Fruit fly (Drosophila melanogaster) whole organism, embryonic: ENCODE data around the gene CG6733.
A peak's percentile ranks its signal among the peaks of the same experiment; 100 is the strongest.

Experiments
- Abd-B ChIP-seq: fragments of 200-800 bp; sonication (Bioruptor generic); optimal IDR thresholded peaks from 2 replicates; lab custom pipeline; 2018; ENCODE audit warnings: missing biosample characterization, mild to moderate bottlenecking, missing genetic modification characterization, moderate library complexity
- Ada2b ChIP-seq: fragments of 200-800 bp; sonication (Bioruptor generic); IDR thresholded peaks from 2 replicates; pipeline ENCODE4 v1.3.6; 2022; ENCODE audit warnings: missing biosample characterization, missing genetic modification characterization
- Bteb2 ChIP-seq: fragments of 200-800 bp; sonication (Bioruptor generic); optimal IDR thresholded peaks from 2 replicates; lab custom pipeline; 2016; ENCODE audit warnings: missing biosample characterization, missing genetic modification characterization
- CG12071 ChIP-seq: fragments of 200-800 bp; sonication (Bioruptor generic); optimal IDR thresholded peaks from 3 replicates; lab custom pipeline; 2018; ENCODE audit warnings: missing biosample characterization, mild to moderate bottlenecking, missing genetic modification characterization
- CG12155 ChIP-seq: fragments of 200-800 bp; sonication (Bioruptor generic); optimal IDR thresholded peaks from 3 replicates; lab custom pipeline; 2016; ENCODE audit warnings: missing biosample characterization, missing genetic modification characterization
- CG12769 ChIP-seq: fragments of 200-800 bp; sonication (Bioruptor generic); optimal IDR thresholded peaks from 2 replicates; lab custom pipeline; 2019; ENCODE audit warnings: missing biosample characterization, mild to moderate bottlenecking, missing genetic modification characterization, moderate library complexity
- CG13123 ChIP-seq: fragments of 200-800 bp; sonication (Bioruptor generic); optimal IDR thresholded peaks from 2 replicates; lab custom pipeline; 2016; ENCODE audit warnings: missing biosample characterization, missing genetic modification characterization
- CG16813 ChIP-seq: fragments of 200-800 bp; sonication (Bioruptor generic); IDR thresholded peaks from 3 replicates; pipeline ENCODE4 v1.3.6; 2022; ENCODE audit warnings: missing biosample characterization, missing genetic modification characterization; ENCODE audit not compliant: partially characterized antibody
- CG16815 ChIP-seq: fragments of 200-800 bp; sonication (Bioruptor generic); optimal IDR thresholded peaks from 3 replicates; lab custom pipeline; 2017; ENCODE audit warnings: missing biosample characterization, mild to moderate bottlenecking, missing genetic modification characterization
- CG18764 ChIP-seq: fragments of 200-800 bp; sonication (Bioruptor generic); optimal IDR thresholded peaks from 3 replicates; lab custom pipeline; 2016; ENCODE audit warnings: missing biosample characterization, missing genetic modification characterization
- CG43689 ChIP-seq: fragments of 200-800 bp; sonication (Bioruptor generic); IDR thresholded peaks from 2 replicates; pipeline ENCODE4 v1.3.6; 2022; ENCODE audit warnings: missing biosample characterization, missing genetic modification characterization
- CG5180 ChIP-seq: fragments of 200-800 bp; sonication (Bioruptor generic); optimal IDR thresholded peaks from 3 replicates; lab custom pipeline; 2017; ENCODE audit warnings: missing biosample characterization, missing genetic modification characterization, mild to moderate bottlenecking, moderate library complexity, missing genetic modification reagents
- CG6654 ChIP-seq: fragments of 200-800 bp; sonication (Bioruptor generic); optimal IDR thresholded peaks from 2 replicates; lab custom pipeline; 2017; ENCODE audit warnings: missing biosample characterization, mild to moderate bottlenecking, missing genetic modification characterization
- CG7839 ChIP-seq: fragments of 200-800 bp; sonication (Bioruptor generic); optimal IDR thresholded peaks from 3 replicates; lab custom pipeline; 2018; ENCODE audit warnings: missing biosample characterization, mild to moderate bottlenecking, missing genetic modification characterization, moderate library complexity
- CG8290 ChIP-seq, 3 experiments: fragments of 200-800 bp; sonication (Bioruptor generic); optimal IDR thresholded peaks; 2 replicates each; lab custom pipeline; 2016 to 2019; ENCODE audit warnings: missing biosample characterization in 3 of 3, missing genetic modification characterization in 3 of 3, mild to moderate bottlenecking in 2 of 3, moderate library complexity in 1 of 3
- CG9797 ChIP-seq: fragments of 200-800 bp; sonication (Bioruptor generic); optimal IDR thresholded peaks from 3 replicates; lab custom pipeline; 2018; ENCODE audit warnings: missing biosample characterization, mild to moderate bottlenecking, missing genetic modification characterization
- CG9932 ChIP-seq: fragments of 200-800 bp; sonication (Bioruptor generic); IDR thresholded peaks from 2 replicates; pipeline ENCODE4 v1.3.6; 2022; ENCODE audit warnings: missing biosample characterization, missing genetic modification characterization
- CHES-1-like ChIP-seq: fragments of 200-800 bp; sonication (Bioruptor generic); optimal IDR thresholded peaks from 2 replicates; lab custom pipeline; 2016; ENCODE audit warnings: missing biosample characterization, missing genetic modification characterization
- Dad ChIP-seq: fragments of 200-800 bp; sonication (Bioruptor generic); optimal IDR thresholded peaks from 3 replicates; lab custom pipeline; 2016; ENCODE audit warnings: missing biosample characterization, missing genetic modification characterization
- E2f1 ChIP-seq: fragments of 200-800 bp; sonication (Bioruptor generic); IDR thresholded peaks from 2 replicates; pipeline ENCODE4 v1.3.6; 2022; ENCODE audit warnings: missing biosample characterization, missing genetic modification characterization
- Fer2 ChIP-seq: fragments of 200-800 bp; sonication (Bioruptor generic); optimal IDR thresholded peaks from 2 replicates; lab custom pipeline; 2018; ENCODE audit warnings: missing biosample characterization, mild to moderate bottlenecking, missing genetic modification characterization, moderate library complexity
- Fer3 ChIP-seq: fragments of 200-800 bp; sonication (Bioruptor generic); optimal IDR thresholded peaks from 2 replicates; lab custom pipeline; 2018; ENCODE audit warnings: missing biosample characterization, mild to moderate bottlenecking, missing genetic modification characterization, moderate library complexity
- HLH54F ChIP-seq: fragments of 200-800 bp; sonication (Bioruptor generic); optimal IDR thresholded peaks from 3 replicates; lab custom pipeline; 2016; ENCODE audit warnings: missing biosample characterization, missing genetic modification characterization
- Hr78 ChIP-seq, 2 experiments: fragments of 200-800 bp in 1 of 2; fragments of >200 bp in 1 of 2; sonication (Bioruptor generic) in 1 of 2; optimal IDR thresholded peaks; 2 replicates each; lab custom pipeline; 2017 to 2019; ENCODE audit warnings: missing biosample characterization in 2 of 2, missing genetic modification characterization in 2 of 2, mild to moderate bottlenecking in 1 of 2, moderate library complexity in 1 of 2
- Oli ChIP-seq: fragments of 200-800 bp; sonication (Bioruptor generic); optimal IDR thresholded peaks from 2 replicates; lab custom pipeline; 2018; ENCODE audit warnings: missing biosample characterization, mild to moderate bottlenecking, missing genetic modification characterization, moderate library complexity
- Opbp ChIP-seq: fragments of 200-800 bp; sonication (Bioruptor generic); IDR thresholded peaks from 3 replicates; pipeline ENCODE4 v1.3.6; 2022; ENCODE audit warnings: missing biosample characterization, missing genetic modification characterization; ENCODE audit not compliant: partially characterized antibody
- Optix ChIP-seq: fragments of 200-800 bp; sonication (Bioruptor generic); IDR thresholded peaks from 3 replicates; pipeline ENCODE4 v1.3.6; 2022; ENCODE audit warnings: missing biosample characterization, missing genetic modification characterization
- Ptx1 ChIP-seq: fragments of 200-800 bp; sonication (Bioruptor generic); IDR thresholded peaks from 2 replicates; pipeline ENCODE4 v1.3.6; 2022; ENCODE audit warnings: missing biosample characterization, missing genetic modification characterization
- Tbp ChIP-seq: fragments of >200 bp; optimal IDR thresholded peaks from 2 replicates; lab custom pipeline; 2018; ENCODE audit warnings: missing biosample characterization, missing genetic modification characterization
- cwo ChIP-seq: fragments of 200-800 bp; sonication (Bioruptor generic); optimal IDR thresholded peaks from 3 replicates; lab custom pipeline; 2017; ENCODE audit warnings: missing biosample characterization, missing genetic modification characterization, mild to moderate bottlenecking, moderate library complexity, missing genetic modification reagents
- esg ChIP-seq: fragments of 200-800 bp; sonication (Bioruptor generic); conservative IDR thresholded peaks from 2 replicates; pipeline ENCODE4 v1.3.6; 2022; ENCODE audit warnings: missing biosample characterization, missing genetic modification characterization
- ewg ChIP-seq: fragments of 200-800 bp; sonication (Bioruptor generic); optimal IDR thresholded peaks from 3 replicates; lab custom pipeline; 2017; ENCODE audit warnings: mild to moderate bottlenecking, missing biosample characterization, missing genetic modification reagents, missing genetic modification characterization
- gro ChIP-seq: fragments of 200-800 bp; sonication (Bioruptor generic); optimal IDR thresholded peaks from 2 replicates; lab custom pipeline; 2016; ENCODE audit warnings: missing biosample characterization, missing genetic modification characterization
- insv ChIP-seq, 2 experiments: fragments of 200-800 bp; sonication (Bioruptor generic); optimal IDR thresholded peaks; 3 replicates each; lab custom pipeline; 2016 to 2018; ENCODE audit warnings: missing biosample characterization in 2 of 2, missing genetic modification characterization in 2 of 2
- kay ChIP-seq: fragments of 200-800 bp; sonication (Bioruptor generic); optimal IDR thresholded peaks from 2 replicates; lab custom pipeline; 2016; ENCODE audit warnings: missing biosample characterization, missing genetic modification characterization
- klu ChIP-seq: fragments of 200-800 bp; sonication (Bioruptor generic); IDR thresholded peaks from 2 replicates; pipeline ENCODE4 v1.3.6; 2022; ENCODE audit warnings: missing biosample characterization, missing genetic modification characterization
- lbe ChIP-seq: fragments of 200-800 bp; sonication (Bioruptor generic); optimal IDR thresholded peaks from 2 replicates; lab custom pipeline; 2016; ENCODE audit warnings: missing biosample characterization, mild to moderate bottlenecking, missing genetic modification characterization
- nerfin-1 ChIP-seq: fragments of 200-800 bp; sonication (Bioruptor generic); optimal IDR thresholded peaks from 3 replicates; lab custom pipeline; 2019; ENCODE audit warnings: missing biosample characterization, mild to moderate bottlenecking, missing genetic modification characterization, moderate library complexity
- nerfin-2 ChIP-seq: fragments of 200-800 bp; sonication (Bioruptor generic); IDR thresholded peaks from 2 replicates; pipeline ENCODE4 v1.3.6; 2022; ENCODE audit warnings: missing biosample characterization, missing genetic modification characterization; ENCODE audit not compliant: partially characterized antibody
- nom ChIP-seq: fragments of 200-800 bp; sonication (Bioruptor generic); optimal IDR thresholded peaks from 2 replicates; lab custom pipeline; 2017; ENCODE audit warnings: missing biosample characterization, missing genetic modification characterization, mild to moderate bottlenecking, moderate library complexity, missing genetic modification reagents
- otp ChIP-seq: fragments of 200-800 bp; sonication (Bioruptor generic); IDR thresholded peaks from 3 replicates; pipeline ENCODE4, ENCODE4 v1.3.6; 2022; ENCODE audit warnings: missing biosample characterization, missing genetic modification characterization
- row ChIP-seq: fragments of 200-800 bp; sonication (Bioruptor generic); IDR thresholded peaks from 3 replicates; pipeline ENCODE4 v1.3.6; 2022; ENCODE audit warnings: missing biosample characterization, missing genetic modification characterization
- shn ChIP-seq: fragments of 200-800 bp; sonication (Bioruptor generic); optimal IDR thresholded peaks from 3 replicates; lab custom pipeline; 2016; ENCODE audit warnings: missing biosample characterization, missing genetic modification characterization
- stc ChIP-seq: fragments of 200-800 bp; sonication (Bioruptor generic); IDR thresholded peaks from 2 replicates; pipeline ENCODE4 v1.3.6; 2022; ENCODE audit warnings: missing biosample characterization, missing genetic modification characterization
- stwl ChIP-seq: fragments of 200-800 bp; sonication (Bioruptor generic); optimal IDR thresholded peaks from 3 replicates; lab custom pipeline; 2018; ENCODE audit warnings: missing biosample characterization, mild to moderate bottlenecking, missing genetic modification characterization, moderate library complexity
- sug ChIP-seq: fragments of 200-800 bp; optimal IDR thresholded peaks from 2 replicates; lab custom pipeline; 2019; ENCODE audit warnings: missing biosample characterization, mild to moderate bottlenecking, missing genetic modification characterization, moderate library complexity
- twi ChIP-seq: fragments of 200-800 bp; optimal IDR thresholded peaks from 2 replicates; lab custom pipeline; 2019; ENCODE audit warnings: missing biosample characterization, mild to moderate bottlenecking, missing genetic modification characterization, moderate library complexity
- tx ChIP-seq: fragments of 200-800 bp; sonication (Bioruptor generic); optimal IDR thresholded peaks from 2 replicates; lab custom pipeline; 2016; ENCODE audit warnings: missing biosample characterization, missing genetic modification characterization

The CG6733 gene

dm6 chr3R:23117683-23118470 lies 20.3 kb downstream of the CG6733 start, which contains the start of the genes Rassf and CenB1A (continued):
- no peak for TF ChIP-seq CG18764 (GFP tag; lab: Kevin White, UChicago)
- no peak for TF ChIP-seq nom
- no peak for TF ChIP-seq ewg (GFP tag; lab: Kevin White, UChicago)
- TF ChIP-seq CG43689 (GFP tag; lab: Robert Waterston, UW): no peak
- no peak for TF ChIP-seq Opbp
- TF ChIP-seq nerfin-2 (GFP tag; lab: Robert Waterston, UW): no peak
- TF ChIP-seq sug (tag; lab: Kevin White, UChicago): peak; percentile 32
- TF ChIP-seq tx: no peak
- TF ChIP-seq stc: no peak
- peak; percentile 17; the same call in 1 of the 2 replicates for TF ChIP-seq Ada2b (GFP tag; lab: Robert Waterston, UW)
- no peak for TF ChIP-seq Bteb2 (GFP tag; lab: Kevin White, UChicago)
- TF ChIP-seq Fer3 (tag; lab: Kevin White, UChicago): peak; percentile 4
- peak; percentile 85 for TF ChIP-seq row (GFP tag; lab: Robert Waterston, UW)
- TF ChIP-seq CG12071 (GFP tag; lab: Kevin White, UChicago): no peak
- peak; percentile 37 for TF ChIP-seq CG7839 (tag; lab: Kevin White, UChicago)
- no peak for TF ChIP-seq CG16815
- TF ChIP-seq CG9797 (GFP tag; lab: Kevin White, UChicago): peak; percentile 67
- TF ChIP-seq nerfin-1 (tag; lab: Kevin White, UChicago): no peak
- no peak for TF ChIP-seq Fer2
- no peak for TF ChIP-seq otp
- no peak for TF ChIP-seq CG13123 (GFP tag; lab: Kevin White, UChicago)
- no peak for TF ChIP-seq CG12769 (tag; lab: Kevin White, UChicago)
- TF ChIP-seq E2f1 (GFP tag; lab: Robert Waterston, UW): no peak; the same call in 1 of the 2 replicates
- peak; percentile 23 for TF ChIP-seq CG12155
- TF ChIP-seq stwl (tag; lab: Kevin White, UChicago): peak; percentile 87
- no peak for TF ChIP-seq CG16813 (GFP tag; lab: Robert Waterston, UW)
- TF ChIP-seq lbe (GFP tag; lab: Kevin White, UChicago): no peak
- no peak for TF ChIP-seq twi (tag; lab: Kevin White, UChicago)
- peak; percentile 19 for TF ChIP-seq kay (GFP tag; lab: Kevin White, UChicago)
- no peak for TF ChIP-seq klu (GFP tag; lab: Robert Waterston, UW)
- no peak for TF ChIP-seq Optix (GFP tag; lab: Robert Waterston, UW)
- peak; percentile 35 for TF ChIP-seq Tbp
- TF ChIP-seq Hr78 (GFP tag; optimal IDR thresholded peaks at IDR 0.05; lab: Kevin White, UChicago): no peak
- TF ChIP-seq CG5180: no peak
- TF ChIP-seq insv (GFP tag; optimal IDR thresholded peaks at IDR 0.05; lab: Kevin White, UChicago): no peak
- no peak for TF ChIP-seq CG8290 (GFP tag; optimal IDR thresholded peaks at IDR 0.05; lab: Kevin White, UChicago)
- TF ChIP-seq CG8290 (tag; optimal IDR thresholded peaks at IDR 0.05; lab: Kevin White, UChicago): peak in 1 of 2 experiments; percentile 16
- no peak for TF ChIP-seq CG6654 (GFP tag; lab: Kevin White, UChicago)
- peak; percentile 18 for TF ChIP-seq Abd-B (GFP tag; lab: Kevin White, UChicago)
- TF ChIP-seq Ptx1: peak; percentile 60
- no peak for TF ChIP-seq Dad (GFP tag; lab: Kevin White, UChicago)
- no peak for TF ChIP-seq gro (GFP tag; lab: Kevin White, UChicago)
- TF ChIP-seq CHES-1-like (GFP tag; lab: Kevin White, UChicago): peak; percentile 56
- peak; percentile 46 for TF ChIP-seq Oli (tag; lab: Kevin White, UChicago)
- peak; percentile 64 for TF ChIP-seq HLH54F (GFP tag; lab: Kevin White, UChicago)
- TF ChIP-seq shn (GFP tag; lab: Kevin White, UChicago): peak; percentile 60
- peak; percentile 71; the same call in 1 of the 2 replicates for TF ChIP-seq CG9932 (GFP tag; lab: Robert Waterston, UW)
- TF ChIP-seq esg: no peak; the same call in 1 of the 2 replicates
- TF ChIP-seq cwo (GFP tag; lab: Kevin White, UChicago): peak; percentile 7
